Fruit fly (Drosophila melanogaster) whole organism, embryonic: Measurements from ENCODE around the gene CG11980.

Experiments
- CG10431 ChIP-seq: fragments of 200-800 bp; sonication (Bioruptor generic); optimal IDR thresholded peaks from 3 replicates; lab custom pipeline; 2018; ENCODE audit warnings: missing biosample characterization, mild to moderate bottlenecking, missing genetic modification characterization
- CG10565 ChIP-seq: fragments of 200-800 bp; sonication (Bioruptor generic); optimal IDR thresholded peaks from 3 replicates; lab custom pipeline; 2016; ENCODE audit warnings: missing biosample characterization, mild to moderate bottlenecking, missing genetic modification characterization
- CG10979 ChIP-seq: fragments of 200-800 bp; sonication (Bioruptor generic); optimal IDR thresholded peaks from 2 replicates; lab custom pipeline; 2018; ENCODE audit warnings: missing biosample characterization, mild to moderate bottlenecking, missing genetic modification characterization, moderate library complexity
- CG12155 ChIP-seq: fragments of 200-800 bp; sonication (Bioruptor generic); optimal IDR thresholded peaks from 3 replicates; lab custom pipeline; 2016; ENCODE audit warnings: missing biosample characterization, missing genetic modification characterization
- CG12299 ChIP-seq: fragments of 200-800 bp; sonication (Bioruptor generic); optimal IDR thresholded peaks from 2 replicates; lab custom pipeline; 2018; ENCODE audit warnings: missing biosample characterization, mild to moderate bottlenecking, missing genetic modification characterization
- CG1233 ChIP-seq: fragments of 200-800 bp; sonication (Bioruptor generic); optimal IDR thresholded peaks from 4 replicates; lab custom pipeline; 2018; ENCODE audit warnings: missing biosample characterization, mild to moderate bottlenecking, missing genetic modification characterization
- CG12659 ChIP-seq: fragments of 200-800 bp; sonication (Bioruptor generic); optimal IDR thresholded peaks from 3 replicates; lab custom pipeline; 2017; ENCODE audit warnings: mild to moderate bottlenecking, missing biosample characterization, missing genetic modification reagents, missing genetic modification characterization
- CG13424 ChIP-seq: fragments of 200-800 bp; sonication (Bioruptor generic); optimal IDR thresholded peaks from 2 replicates; lab custom pipeline; 2019; ENCODE audit warnings: missing biosample characterization, mild to moderate bottlenecking, missing genetic modification characterization, moderate library complexity
- CG13775 ChIP-seq: fragments of 200-800 bp; sonication (Bioruptor generic); optimal IDR thresholded peaks from 3 replicates; lab custom pipeline; 2017; ENCODE audit warnings: missing biosample characterization, mild to moderate bottlenecking, missing genetic modification characterization
- CG15269 ChIP-seq: fragments of 200-800 bp; sonication (Bioruptor generic); optimal IDR thresholded peaks from 2 replicates; lab custom pipeline; 2018; ENCODE audit warnings: missing biosample characterization, mild to moderate bottlenecking, missing genetic modification characterization, moderate library complexity
- CG1602 ChIP-seq: fragments of 200-800 bp; sonication (Bioruptor generic); optimal IDR thresholded peaks from 3 replicates; lab custom pipeline; 2016; ENCODE audit warnings: missing biosample characterization, missing genetic modification characterization
- CG17385 ChIP-seq: fragments of 200-800 bp; sonication (Bioruptor generic); optimal IDR thresholded peaks from 3 replicates; lab custom pipeline; 2018; ENCODE audit warnings: missing biosample characterization, mild to moderate bottlenecking, missing genetic modification characterization
- CG1792 ChIP-seq: fragments of 200-800 bp; sonication (Bioruptor generic); optimal IDR thresholded peaks from 2 replicates; lab custom pipeline; 2016; ENCODE audit warnings: missing biosample characterization, missing genetic modification characterization
- CG18619 ChIP-seq: fragments of 200-800 bp; sonication (Bioruptor generic); optimal IDR thresholded peaks from 3 replicates; lab custom pipeline; 2017; ENCODE audit warnings: missing biosample characterization, mild to moderate bottlenecking, missing genetic modification characterization
- CG18764 ChIP-seq: fragments of 200-800 bp; sonication (Bioruptor generic); optimal IDR thresholded peaks from 3 replicates; lab custom pipeline; 2016; ENCODE audit warnings: missing biosample characterization, missing genetic modification characterization
- CG30403 ChIP-seq: fragments of 200-800 bp; sonication (Bioruptor generic); optimal IDR thresholded peaks from 3 replicates; lab custom pipeline; 2016; ENCODE audit warnings: missing biosample characterization, missing genetic modification characterization
- CG30431 ChIP-seq: fragments of 200-800 bp; sonication (Bioruptor generic); optimal IDR thresholded peaks from 2 replicates; lab custom pipeline; 2017; ENCODE audit warnings: missing biosample characterization, missing genetic modification characterization
- CG34224 ChIP-seq: fragments of 200-800 bp; sonication (Bioruptor generic); IDR thresholded peaks from 3 replicates; pipeline ENCODE4 v1.3.6; 2022; ENCODE audit warnings: missing biosample characterization, missing genetic modification characterization; ENCODE audit not compliant: partially characterized antibody
- CG7357 ChIP-seq: fragments of 200-800 bp; sonication (Bioruptor generic); IDR thresholded peaks from 3 replicates; pipeline ENCODE4 v1.3.6; 2022; ENCODE audit warnings: missing biosample characterization, missing genetic modification characterization
- CG7556 ChIP-seq: fragments of 200-800 bp; sonication (Bioruptor generic); optimal IDR thresholded peaks from 2 replicates; lab custom pipeline; 2017; ENCODE audit warnings: missing biosample characterization, mild to moderate bottlenecking, missing genetic modification characterization
- CG8359 ChIP-seq: fragments of 200-800 bp; sonication (Bioruptor generic); optimal IDR thresholded peaks from 2 replicates; lab custom pipeline; 2017; ENCODE audit warnings: missing biosample characterization, mild to moderate bottlenecking, missing genetic modification characterization, borderline replicate concordance
- CoRest ChIP-seq: fragments of 200-800 bp; sonication (Bioruptor generic); optimal IDR thresholded peaks from 3 replicates; lab custom pipeline; 2018; ENCODE audit warnings: missing biosample characterization, mild to moderate bottlenecking, missing genetic modification characterization, moderate library complexity
- D ChIP-seq, 2 experiments: fragments of 200-800 bp in 1 of 2; fragments of >200 bp in 1 of 2; sonication (Bioruptor generic) in 1 of 2; optimal IDR thresholded peaks; 2 replicates in 1 of 2; 3 replicates in 1 of 2; lab custom pipeline; 2017; ENCODE audit warnings: mild to moderate bottlenecking in 1 of 2, missing biosample characterization in 1 of 2, missing genetic modification characterization in 1 of 2, missing genetic modification reagents in 1 of 2
- Dip2 ChIP-seq: fragments of 200-800 bp; sonication (Bioruptor generic); IDR thresholded peaks from 2 replicates; pipeline ENCODE4 v1.3.6; 2022; ENCODE audit warnings: missing biosample characterization, missing genetic modification characterization
- Gsc ChIP-seq: fragments of 200-800 bp; sonication (Bioruptor generic); IDR thresholded peaks from 2 replicates; pipeline ENCODE4 v1.3.6; 2022; ENCODE audit warnings: missing biosample characterization, missing genetic modification characterization
- HLH54F ChIP-seq: fragments of 200-800 bp; sonication (Bioruptor generic); optimal IDR thresholded peaks from 3 replicates; lab custom pipeline; 2016; ENCODE audit warnings: missing biosample characterization, missing genetic modification characterization
- Hand ChIP-seq: fragments of 200-800 bp; sonication (Bioruptor generic); optimal IDR thresholded peaks from 2 replicates; lab custom pipeline; 2017; ENCODE audit warnings: mild to moderate bottlenecking, missing biosample characterization, missing genetic modification reagents, missing genetic modification characterization
- Kr ChIP-seq: fragments of 200-800 bp; sonication (Bioruptor generic); optimal IDR thresholded peaks from 2 replicates; lab custom pipeline; 2017; ENCODE audit warnings: missing biosample characterization, mild to moderate bottlenecking, missing genetic modification characterization
- Mad ChIP-seq: fragments of 200-800 bp; sonication (Bioruptor generic); optimal IDR thresholded peaks from 2 replicates; lab custom pipeline; 2016; ENCODE audit warnings: missing biosample characterization, missing genetic modification characterization
- Myb ChIP-seq: fragments of 200-800 bp; sonication (Bioruptor generic); optimal IDR thresholded peaks from 2 replicates; lab custom pipeline; 2016; ENCODE audit warnings: missing biosample characterization, missing genetic modification characterization
- al ChIP-seq: fragments of 200-800 bp; sonication (Bioruptor generic); IDR thresholded peaks from 2 replicates; pipeline ENCODE4 v1.3.6; 2022; ENCODE audit warnings: missing biosample characterization, missing genetic modification characterization
- bab2 ChIP-seq: fragments of 200-800 bp; sonication (Bioruptor generic); optimal IDR thresholded peaks from 2 replicates; lab custom pipeline; 2016; ENCODE audit warnings: missing biosample characterization, missing genetic modification characterization
- bsh ChIP-seq, 2 experiments: fragments of 200-800 bp; sonication (Bioruptor generic); optimal IDR thresholded peaks; 2 replicates each; lab custom pipeline; 2017 to 2018; ENCODE audit warnings: mild to moderate bottlenecking in 2 of 2, missing biosample characterization in 2 of 2, missing genetic modification characterization in 2 of 2, moderate library complexity in 1 of 2
- croc ChIP-seq: fragments of 200-800 bp; sonication (Bioruptor generic); conservative IDR thresholded peaks from 3 replicates; pipeline ENCODE4 v1.3.6; 2022; ENCODE audit warnings: missing biosample characterization, missing genetic modification characterization
- dmrt99B ChIP-seq: fragments of 200-800 bp; sonication (Bioruptor generic); optimal IDR thresholded peaks from 2 replicates; lab custom pipeline; 2018; ENCODE audit warnings: missing biosample characterization, mild to moderate bottlenecking, missing genetic modification characterization, moderate library complexity
- eve ChIP-seq, 2 experiments: fragments of >200 bp; optimal IDR thresholded peaks; 2 replicates each; lab custom pipeline; 2017; ENCODE audit warnings: missing biosample characterization in 2 of 2, missing genetic modification characterization in 2 of 2
- exex ChIP-seq: fragments of 200-800 bp; sonication (Bioruptor generic); optimal IDR thresholded peaks from 4 replicates; lab custom pipeline; 2018; ENCODE audit warnings: missing biosample characterization, mild to moderate bottlenecking, missing genetic modification characterization, moderate library complexity
- fd3F ChIP-seq: fragments of 200-800 bp; sonication (Bioruptor generic); optimal IDR thresholded peaks from 2 replicates; lab custom pipeline; 2018; ENCODE audit warnings: missing biosample characterization, mild to moderate bottlenecking, missing genetic modification characterization, moderate library complexity
- gsb-n ChIP-seq: fragments of 200-800 bp; sonication (Bioruptor generic); optimal IDR thresholded peaks from 3 replicates; lab custom pipeline; 2018; ENCODE audit warnings: missing biosample characterization, mild to moderate bottlenecking, missing genetic modification characterization
- jing ChIP-seq: fragments of 200-800 bp; sonication (Bioruptor generic); optimal IDR thresholded peaks from 2 replicates; lab custom pipeline; 2018; ENCODE audit warnings: missing biosample characterization, mild to moderate bottlenecking, missing genetic modification characterization
- maf-S ChIP-seq: fragments of 200-800 bp; sonication (Bioruptor generic); optimal IDR thresholded peaks from 2 replicates; lab custom pipeline; 2016; ENCODE audit warnings: missing biosample characterization, missing genetic modification characterization
- mam ChIP-seq: fragments of 200-800 bp; sonication (Bioruptor generic); optimal IDR thresholded peaks from 3 replicates; lab custom pipeline; 2016; ENCODE audit warnings: missing biosample characterization, missing genetic modification characterization
- org-1 ChIP-seq: fragments of 200-800 bp; sonication (Bioruptor generic); optimal IDR thresholded peaks from 2 replicates; lab custom pipeline; 2017; ENCODE audit warnings: missing biosample characterization, missing genetic modification characterization
- pfk ChIP-seq: fragments of 200-800 bp; sonication (Bioruptor generic); optimal IDR thresholded peaks from 2 replicates; lab custom pipeline; 2018; ENCODE audit warnings: missing biosample characterization, mild to moderate bottlenecking, missing genetic modification characterization, moderate library complexity
- phol ChIP-seq: fragments of 200-800 bp; sonication (Bioruptor generic); optimal IDR thresholded peaks from 3 replicates; lab custom pipeline; 2018; ENCODE audit warnings: missing biosample characterization, mild to moderate bottlenecking, missing genetic modification characterization, moderate library complexity
- pnt ChIP-seq: fragments of 200-800 bp; sonication (Bioruptor generic); optimal IDR thresholded peaks from 3 replicates; lab custom pipeline; 2016; ENCODE audit warnings: missing biosample characterization, missing genetic modification characterization
- sens ChIP-seq: fragments of 200-800 bp; sonication (Bioruptor generic); peaks from one replicate; lab custom pipeline; 2016; ENCODE audit warnings: missing biosample characterization, missing genetic modification characterization
- tin ChIP-seq: fragments of 200-800 bp; sonication (Bioruptor generic); optimal IDR thresholded peaks from 3 replicates; lab custom pipeline; 2016; ENCODE audit warnings: missing biosample characterization, missing genetic modification characterization
- zen2 ChIP-seq: fragments of 200-800 bp; sonication (Bioruptor generic); IDR thresholded peaks from 3 replicates; pipeline ENCODE4 v1.3.6; 2022; ENCODE audit warnings: missing biosample characterization, missing genetic modification characterization; ENCODE audit not compliant: partially characterized antibody

The CG11980 gene

dm6 chr3R:9053850-9054441, 50.1 kb downstream of the CG11980 start (continued):
- TF ChIP-seq pfk (GFP tag; lab: Kevin White, UChicago) (no peak), maf-S (GFP tag; lab: Kevin White, UChicago) (peak; percentile 48), Myb (GFP tag; lab: Kevin White, UChicago) (peak; percentile 57), zen2 (no peak), Gsc (GFP tag; lab: Robert Waterston, UW) (no peak), Mad (GFP tag; lab: Kevin White, UChicago) (no peak), pnt (GFP tag; lab: Kevin White, UChicago) (peak; percentile 1), CG12659 (GFP tag; lab: Kevin White, UChicago) (peak; percentile 50), mam (GFP tag; lab: Kevin White, UChicago) (peak; percentile 47), croc (peak; percentile 27; the same call in 1 of the 3 replicates), CG1233 (GFP tag; lab: Kevin White, UChicago) (peak; percentile 32), fd3F (peak; percentile 26), CG18619 (peak; percentile 50), Dip2 (GFP tag; lab: Robert Waterston, UW) (no peak), phol (tag; lab: Kevin White, UChicago) (peak; percentile 61), CG13775 (GFP tag; lab: Kevin White, UChicago) (peak; percentile 53), org-1 (GFP tag; lab: Kevin White, UChicago) (peak; percentile 48), sens (GFP tag; lab: Kevin White, UChicago) (peak; percentile 45), CG10565 (GFP tag; lab: Kevin White, UChicago) (no peak), CG7357 (GFP tag; lab: Robert Waterston, UW) (0 out of 3 replicates have a peak, but pooled peaks have one; percentile 21), CG10979 (tag; lab: Kevin White, UChicago) (peak; percentile 28), CG8359 (peak; percentile 7), CG34224 (GFP tag; lab: Robert Waterston, UW) (no peak), Kr (no peak), Hand (GFP tag; lab: Kevin White, UChicago) (peak; percentile 3), tin (GFP tag; lab: Kevin White, UChicago) (peak; percentile 2), CG12299 (tag; lab: Kevin White, UChicago) (no peak), CG17385 (GFP tag; lab: Kevin White, UChicago) (no peak), eve (GFP tag; optimal IDR thresholded peaks at IDR 0.05; lab: Kevin White, UChicago) (peak in 1 of 2 experiments; percentile 4), CG10431 (GFP tag; lab: Kevin White, UChicago) (peak; percentile 4), bsh (GFP tag; optimal IDR thresholded peaks at IDR 0.05; lab: Kevin White, UChicago) (peak in 1 of 2 experiments; percentile 20), CoRest (tag; lab: Kevin White, UChicago) (peak; percentile 71), bab2 (GFP tag; lab: Kevin White, UChicago) (peak; percentile 50), D (optimal IDR thresholded peaks at IDR 0.05; lab: Kevin White, UChicago) (peak; percentile 36), D (GFP tag; optimal IDR thresholded peaks at IDR 0.05; lab: Kevin White, UChicago) (peak; percentile 10), gsb-n (tag; lab: Kevin White, UChicago) (no peak), CG13424 (tag; lab: Kevin White, UChicago) (peak; percentile 70), CG15269 (tag; lab: Kevin White, UChicago) (peak; percentile 41), CG30431 (GFP tag; lab: Kevin White, UChicago) (peak; percentile 8), CG1602 (GFP tag; lab: Kevin White, UChicago) (peak; percentile 32), dmrt99B (tag; lab: Kevin White, UChicago) (peak; percentile 76), CG1792 (GFP tag; lab: Kevin White, UChicago) (peak; percentile 1), CG7556 (peak; percentile 48), exex (tag; lab: Kevin White, UChicago) (peak; percentile 51), CG30403 (GFP tag; lab: Kevin White, UChicago) (peak; percentile 58), CG18764 (GFP tag; lab: Kevin White, UChicago) (peak; percentile 3), HLH54F (GFP tag; lab: Kevin White, UChicago) (peak; percentile 43), al (GFP tag; lab: Robert Waterston, UW) (no peak), CG12155 (GFP tag; lab: Kevin White, UChicago) (peak; percentile 18), jing (GFP tag; lab: Kevin White, UChicago) (peak; percentile 24)
